Worm (Caenorhabditis elegans) whole organism, late embryonic: ENCODE measurements around the gene cya-1.

Experiments
- K02D7.2 ChIP-seq: sonication (generic microtip); optimal IDR thresholded peaks from 2 replicates; lab custom pipeline; 2017; ENCODE audit warnings: mild to moderate bottlenecking, missing genetic modification characterization, missing compliant biosample characterization
- ahr-1 ChIP-seq: sonication (generic microtip); optimal IDR thresholded peaks from 2 replicates; lab custom pipeline; 2016; ENCODE audit warnings: missing genetic modification characterization, missing compliant biosample characterization
- ama-1 ChIP-seq: fragments of 150-350 bp; optimal IDR thresholded peaks from 2 replicates; lab custom pipeline; 2014
- dve-1 ChIP-seq: sonication (generic microtip); optimal IDR thresholded peaks from 2 replicates; lab custom pipeline; 2017; ENCODE audit warnings: antibody characterized with exemption, mild to moderate bottlenecking, missing genetic modification characterization, missing compliant biosample characterization
- fax-1 ChIP-seq: sonication (generic microtip); optimal IDR thresholded peaks from 2 replicates; lab custom pipeline; 2016; ENCODE audit warnings: missing genotype, missing genetic modification characterization, missing compliant biosample characterization
- hlh-30 ChIP-seq: sonication (generic microtip); optimal IDR thresholded peaks from 2 replicates; lab custom pipeline; 2017; ENCODE audit warnings: antibody characterized with exemption, missing genetic modification characterization, missing compliant biosample characterization; ENCODE audit not compliant: insufficient read depth
- lin-11 ChIP-seq: fragments of 200-800 bp; sonication (Bioruptor generic); optimal IDR thresholded peaks from 2 replicates; lab custom pipeline; 2018; ENCODE audit warnings: mild to moderate bottlenecking, missing genetic modification characterization, missing compliant biosample characterization
- madf-2 ChIP-seq: sonication (generic microtip); optimal IDR thresholded peaks from 2 replicates; lab custom pipeline; 2017; ENCODE audit warnings: missing genetic modification characterization, missing compliant biosample characterization
- pag-3 ChIP-seq: sonication (generic microtip); optimal IDR thresholded peaks from 2 replicates; lab custom pipeline; 2016; ENCODE audit warnings: missing compliant biosample characterization, missing genetic modification characterization, borderline replicate concordance
- sdc-2 ChIP-seq: sonication (generic microtip); optimal IDR thresholded peaks from 2 replicates; lab custom pipeline; 2016; ENCODE audit warnings: missing genotype, missing genetic modification characterization, missing compliant biosample characterization
- sox-2 ChIP-seq: fragments of 200-800 bp; sonication (Bioruptor generic); IDR thresholded peaks from 2 replicates; pipeline ENCODE4 v1.3.6; 2022; ENCODE audit warnings: missing genetic modification reagents, missing genetic modification characterization, missing compliant biosample characterization
- syd-9 ChIP-seq: sonication (generic microtip); optimal IDR thresholded peaks from 2 replicates; lab custom pipeline; 2016; ENCODE audit warnings: mild to moderate bottlenecking, missing genetic modification characterization, moderate library complexity, missing compliant biosample characterization
- tbx-2 ChIP-seq: sonication (generic microtip); optimal IDR thresholded peaks from 2 replicates; lab custom pipeline; 2016; ENCODE audit warnings: missing genetic modification characterization, missing compliant biosample characterization
- tbx-7 ChIP-seq: sonication (generic microtip); optimal IDR thresholded peaks from 2 replicates; lab custom pipeline; 2016; ENCODE audit warnings: missing genotype, missing genetic modification characterization, missing compliant biosample characterization

ce11 chrIII:9136587-9136986, 27.5 kb upstream of the cya-1 start, which contains the start of gene eat-4:
- TF ChIP-seq lin-11 (tag; lab: Kevin White, UChicago) = no peak
- TF ChIP-seq K02D7.2 (tag; lab: Kevin White, UChicago) = no peak
- no peak for TF ChIP-seq sox-2 (GFP tag; lab: Robert Waterston, UW)
- TF ChIP-seq madf-2 (tag; lab: Kevin White, UChicago) = no peak
- TF ChIP-seq fax-1 (tag; lab: Kevin White, UChicago) = no peak
- no peak for TF ChIP-seq tbx-2
- TF ChIP-seq hlh-30 (tag; lab: Kevin White, UChicago) = no peak
- TF ChIP-seq dve-1 (tag; lab: Kevin White, UChicago) = no peak
- no peak for TF ChIP-seq pag-3 (tag; lab: Kevin White, UChicago)
- TF ChIP-seq syd-9 = no peak
- TF ChIP-seq sdc-2 (tag; lab: Kevin White, UChicago) = no peak
- no peak for TF ChIP-seq ama-1 (lab: Kevin White, UChicago)
- TF ChIP-seq ahr-1 (tag; lab: Kevin White, UChicago) = no peak
- TF ChIP-seq tbx-7 (tag; lab: Kevin White, UChicago) = no peak
